Fruit fly (Drosophila melanogaster) whole organism, embryonic: ENCODE measurements around the gene RhoGEF4.

Source experiments
- B-H2 ChIP-seq: fragments of 200-800 bp; sonication (Bioruptor generic); optimal IDR thresholded peaks from 2 replicates; lab custom pipeline; 2018; ENCODE audit warnings: missing biosample characterization, mild to moderate bottlenecking, missing genetic modification characterization
- CG10979 ChIP-seq: fragments of 200-800 bp; sonication (Bioruptor generic); optimal IDR thresholded peaks from 2 replicates; lab custom pipeline; 2018; ENCODE audit warnings: missing biosample characterization, mild to moderate bottlenecking, missing genetic modification characterization, moderate library complexity
- CG1602 ChIP-seq: fragments of 200-800 bp; sonication (Bioruptor generic); optimal IDR thresholded peaks from 3 replicates; lab custom pipeline; 2016; ENCODE audit warnings: missing biosample characterization, missing genetic modification characterization
- CG18764 ChIP-seq: fragments of 200-800 bp; sonication (Bioruptor generic); optimal IDR thresholded peaks from 3 replicates; lab custom pipeline; 2016; ENCODE audit warnings: missing biosample characterization, missing genetic modification characterization
- CG2889 ChIP-seq: fragments of 200-800 bp; sonication (Bioruptor generic); IDR thresholded peaks from 3 replicates; pipeline ENCODE4 v1.3.6; 2022; ENCODE audit warnings: missing biosample characterization, missing genetic modification characterization
- Chrac-16 ChIP-seq: fragments of 200-800 bp; sonication (Bioruptor generic); optimal IDR thresholded peaks from 3 replicates; lab custom pipeline; 2016; ENCODE audit warnings: missing biosample characterization, missing genetic modification characterization
- Dfd ChIP-seq, 2 experiments: fragments of >200 bp; optimal IDR thresholded peaks; 2 replicates each; lab custom pipeline; 2017; ENCODE audit warnings: missing biosample characterization in 2 of 2, missing genetic modification characterization in 2 of 2
- H15 ChIP-seq: fragments of 200-800 bp; sonication (Bioruptor generic); IDR thresholded peaks from 3 replicates; pipeline ENCODE4 v1.3.6; 2022; ENCODE audit warnings: missing biosample characterization, missing genetic modification characterization
- ash1 ChIP-seq: fragments of 200-800 bp; sonication (Bioruptor generic); optimal IDR thresholded peaks from 2 replicates; lab custom pipeline; 2018; ENCODE audit warnings: missing biosample characterization, mild to moderate bottlenecking, missing genetic modification characterization
- ewg ChIP-seq: fragments of 200-800 bp; sonication (Bioruptor generic); optimal IDR thresholded peaks from 3 replicates; lab custom pipeline; 2017; ENCODE audit warnings: mild to moderate bottlenecking, missing biosample characterization, missing genetic modification reagents, missing genetic modification characterization
- gce ChIP-seq: fragments of 200-800 bp; sonication (Bioruptor generic); IDR thresholded peaks from 3 replicates; pipeline ENCODE4 v1.3.6; 2022; ENCODE audit warnings: missing biosample characterization, missing genetic modification characterization

- TF ChIP-seq gce (GFP tag; lab: Robert Waterston, UW): no peak
- TF ChIP-seq ewg (GFP tag; lab: Kevin White, UChicago): no peak
- no peak for TF ChIP-seq ash1 (GFP tag; lab: Kevin White, UChicago)
- TF ChIP-seq Dfd (GFP tag; optimal IDR thresholded peaks at IDR 0.05; lab: Kevin White, UChicago): no peak
- TF ChIP-seq CG18764 (GFP tag; lab: Kevin White, UChicago): no peak
- no peak for TF ChIP-seq B-H2 (GFP tag; lab: Kevin White, UChicago)
- TF ChIP-seq CG1602: no peak
- TF ChIP-seq CG2889 (GFP tag; lab: Robert Waterston, UW): no peak
- TF ChIP-seq H15 (GFP tag; lab: Robert Waterston, UW): no peak
- no peak for TF ChIP-seq CG10979 (tag; lab: Kevin White, UChicago)
- TF ChIP-seq Chrac-16 (GFP tag; lab: Kevin White, UChicago): no peak
Measured at dm6 chr3L:7312754-7313153, 10.5 kb downstream of the RhoGEF4 start, which contains the start of gene unc-13-4A.
